Worm (Caenorhabditis elegans): ENCODE data around the gene F07E5.7.

DNA sequence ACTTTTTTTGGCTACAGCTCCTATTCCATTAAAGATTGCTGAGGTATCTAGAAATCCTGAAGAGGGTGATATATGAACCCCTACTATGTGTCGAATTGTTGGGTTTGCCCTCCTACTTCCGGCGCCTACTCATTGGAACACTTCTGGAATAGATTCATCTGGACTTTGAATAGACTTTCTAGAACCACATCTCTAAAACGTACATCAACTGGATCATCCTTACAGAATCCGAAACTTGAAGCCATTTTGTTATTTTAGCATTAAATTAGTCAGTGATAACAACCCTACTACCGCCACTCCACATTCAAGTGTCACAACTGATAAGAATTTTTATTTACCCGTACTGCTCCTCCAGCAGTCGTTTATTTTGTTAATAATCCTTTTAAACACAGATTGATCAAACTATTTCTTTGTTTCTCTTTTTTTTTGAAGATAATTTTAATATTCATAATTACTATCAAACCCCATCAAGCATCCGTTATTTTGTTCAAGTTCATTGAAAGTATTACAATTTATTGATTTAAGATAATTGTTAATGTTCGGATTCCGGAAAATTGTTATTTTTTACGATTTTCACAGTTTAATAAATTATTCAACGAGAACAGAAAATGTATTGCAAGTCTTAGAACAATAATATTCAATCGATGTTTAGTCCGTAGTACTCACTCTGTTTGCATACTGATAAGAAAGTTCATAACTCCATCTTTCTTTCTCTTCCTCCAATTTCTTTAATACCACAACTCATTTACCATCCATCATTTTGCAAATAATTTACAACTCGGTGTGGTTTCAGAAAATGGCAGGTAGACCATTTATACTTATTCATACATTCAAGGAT lies 28.0 kb upstream of the F07E5.7 start, which contains the start of gene math-42:
- TF ChIP-seq pqm-1 (tag; optimal IDR thresholded peaks at IDR 0.05) (no peak), unc-55 (GFP tag; optimal IDR thresholded peaks at IDR 0.05) (no peak), pag-3 (tag; optimal IDR thresholded peaks at IDR 0.05; ENCODE audit: borderline replicate concordance) (no peak), ceh-30 (tag; optimal IDR thresholded peaks at IDR 0.05) (no peak), dmd-4 (tag; optimal IDR thresholded peaks at IDR 0.05; ENCODE audit: borderline replicate concordance) (no peak), ceh-22 (tag; optimal IDR thresholded peaks at IDR 0.05) (no peak), ref-2 (tag; optimal IDR thresholded peaks at IDR 0.05) (no peak), ceh-9 (tag; optimal IDR thresholded peaks at IDR 0.05) (no peak), nhr-232 (tag; optimal IDR thresholded peaks at IDR 0.05) (no peak), lin-11 (tag; optimal IDR thresholded peaks at IDR 0.05) (no peak), Y22D7AL.16 (tag; optimal IDR thresholded peaks at IDR 0.05) (no peak)

Data from whole organism, late embryonic.